Worm (Caenorhabditis elegans) whole organism, L2 larva: ENCODE data around the gene cyh-1.
"Not testable (repeated sequence)": the region's sequence is repeated elsewhere in the genome, so short reads cannot be mapped to it uniquely, and the experiment has no call there.

Source experiments
- C34F6.9 ChIP-seq: fragments of 150-350 bp; optimal IDR thresholded peaks from 2 replicates; lab custom pipeline; 2014; ENCODE audit warnings: missing biosample characterization, missing genetic modification characterization
- F13H6.1 ChIP-seq: sonication (generic microtip); optimal IDR thresholded peaks from 2 replicates; lab custom pipeline; 2016; ENCODE audit warnings: missing genetic modification characterization, missing compliant biosample characterization
- Y55F3AM.14 ChIP-seq: fragments of 200-800 bp; sonication (Bioruptor generic); optimal IDR thresholded peaks from 2 replicates; lab custom pipeline; 2018; ENCODE audit warnings: mild to moderate bottlenecking, missing genetic modification characterization, missing compliant biosample characterization
- ZK546.5 ChIP-seq: sonication (generic microtip); optimal IDR thresholded peaks from 2 replicates; lab custom pipeline; 2017; ENCODE audit warnings: missing biosample characterization, missing genetic modification characterization
- aly-2 ChIP-seq: fragments of 150-350 bp; optimal IDR thresholded peaks from 2 replicates; lab custom pipeline; 2014; ENCODE audit warnings: missing biosample characterization, missing genetic modification characterization
- ama-1 ChIP-seq: fragments of 150-350 bp; optimal IDR thresholded peaks from 2 replicates; lab custom pipeline; 2018; ENCODE audit warnings: inconsistent platforms
- blmp-1 ChIP-seq: sonication (generic microtip); optimal IDR thresholded peaks from 2 replicates; lab custom pipeline; 2017; ENCODE audit warnings: missing genetic modification characterization, mild to moderate bottlenecking, missing compliant biosample characterization, antibody characterized with exemption, moderate library complexity; ENCODE audit not compliant: insufficient read depth
- crh-2 ChIP-seq: sonication (generic microtip); optimal IDR thresholded peaks from 2 replicates; lab custom pipeline; 2017; ENCODE audit warnings: missing biosample characterization, missing genetic modification characterization
- dmd-4 ChIP-seq: sonication (generic microtip); optimal IDR thresholded peaks from 2 replicates; lab custom pipeline; 2017; ENCODE audit warnings: missing biosample characterization, missing genetic modification characterization
- elt-1 ChIP-seq: fragments of 150-350 bp; optimal IDR thresholded peaks from 2 replicates; lab custom pipeline; 2014; ENCODE audit warnings: missing biosample characterization, missing genetic modification characterization
- elt-3 ChIP-seq: sonication (generic microtip); optimal IDR thresholded peaks from 2 replicates; lab custom pipeline; 2017; ENCODE audit warnings: missing biosample characterization, missing genetic modification characterization
- fos-1 ChIP-seq: fragments of 150-350 bp; optimal IDR thresholded peaks from 2 replicates; lab custom pipeline; 2014; ENCODE audit warnings: missing biosample characterization, missing genetic modification characterization
- gmeb-1 ChIP-seq: fragments of 150-350 bp; optimal IDR thresholded peaks from 2 replicates; lab custom pipeline; 2014; ENCODE audit warnings: missing biosample characterization, missing genetic modification characterization
- lin-11 ChIP-seq: fragments of 150-350 bp; sonication (generic microtip); optimal IDR thresholded peaks from 2 replicates; lab custom pipeline; 2014; ENCODE audit warnings: missing biosample characterization, missing genetic modification characterization, inconsistent platforms, mixed read lengths
- lin-13 ChIP-seq: fragments of 150-350 bp; optimal IDR thresholded peaks from 2 replicates; lab custom pipeline; 2014; ENCODE audit warnings: missing biosample characterization, missing genetic modification reagents, missing genetic modification characterization
- lsy-2 ChIP-seq, 2 experiments: fragments of 150-350 bp in 1 of 2; sonication (generic microtip) in 1 of 2; optimal IDR thresholded peaks; 2 replicates each; lab custom pipeline; 2014 to 2017; ENCODE audit warnings: missing biosample characterization in 2 of 2, missing genetic modification characterization in 2 of 2
- mab-5 ChIP-seq: fragments of 150-350 bp; optimal IDR thresholded peaks from 2 replicates; lab custom pipeline; 2014; ENCODE audit warnings: missing biosample characterization, missing genetic modification characterization
- mbf-1 ChIP-seq: sonication (generic microtip); optimal IDR thresholded peaks from 2 replicates; lab custom pipeline; 2017; ENCODE audit warnings: missing biosample characterization, missing genetic modification characterization
- mdl-1 ChIP-seq, 2 experiments: fragments of 150-350 bp in 1 of 2; sonication (generic microtip) in 1 of 2; optimal IDR thresholded peaks; 2 replicates each; lab custom pipeline; 2017; ENCODE audit warnings: missing biosample characterization in 2 of 2, missing genetic modification characterization in 2 of 2
- nhr-10 ChIP-seq: sonication (generic microtip); optimal IDR thresholded peaks from 2 replicates; lab custom pipeline; 2017; ENCODE audit warnings: missing biosample characterization, missing genetic modification characterization
- nhr-12 ChIP-seq: fragments of 150-350 bp; optimal IDR thresholded peaks from 2 replicates; lab custom pipeline; 2014; ENCODE audit warnings: missing biosample characterization, missing genetic modification characterization
- nhr-129 ChIP-seq: fragments of 150-350 bp; optimal IDR thresholded peaks from 2 replicates; lab custom pipeline; 2014; ENCODE audit warnings: missing biosample characterization, missing genetic modification characterization
- nhr-21 ChIP-seq: fragments of 150-350 bp; optimal IDR thresholded peaks from 2 replicates; lab custom pipeline; 2014; ENCODE audit warnings: missing biosample characterization, missing genetic modification characterization
- nhr-25 ChIP-seq: fragments of 150-350 bp; sonication (generic microtip); optimal IDR thresholded peaks from 3 replicates; lab custom pipeline; 2014; ENCODE audit warnings: missing biosample characterization, missing genetic modification characterization
- nhr-6 ChIP-seq: fragments of 150-350 bp; optimal IDR thresholded peaks from 2 replicates; lab custom pipeline; 2014; ENCODE audit warnings: missing biosample characterization, missing genetic modification characterization
- nhr-77 ChIP-seq: fragments of 150-350 bp; optimal IDR thresholded peaks from 2 replicates; lab custom pipeline; 2014; ENCODE audit warnings: missing biosample characterization, missing genetic modification characterization
- peb-1 ChIP-seq: fragments of 150-350 bp; optimal IDR thresholded peaks from 2 replicates; lab custom pipeline; 2014; ENCODE audit warnings: missing biosample characterization, missing genetic modification characterization
- skn-1 ChIP-seq: sonication (generic microtip); optimal IDR thresholded peaks from 2 replicates; lab custom pipeline; 2017; ENCODE audit warnings: missing biosample characterization, missing genetic modification characterization
- sma-3 ChIP-seq: sonication (generic microtip); optimal IDR thresholded peaks from 2 replicates; lab custom pipeline; 2016; ENCODE audit warnings: missing genetic modification reagents, missing genetic modification characterization, missing compliant biosample characterization
- sma-9 ChIP-seq, 2 experiments: fragments of 150-350 bp in 1 of 2; sonication (generic microtip) in 1 of 2; optimal IDR thresholded peaks; 2 replicates each; lab custom pipeline; 2014 to 2016; ENCODE audit warnings: missing genetic modification characterization in 2 of 2, mild to moderate bottlenecking in 1 of 2, missing biosample characterization in 1 of 2, missing compliant biosample characterization in 1 of 2, missing genetic modification reagents in 1 of 2, moderate library complexity in 1 of 2
- unc-55 ChIP-seq: fragments of 150-350 bp; sonication (generic microtip); optimal IDR thresholded peaks from 3 replicates; lab custom pipeline; 2014; ENCODE audit warnings: missing biosample characterization, missing genetic modification reagents, missing genetic modification characterization
- unc-62 ChIP-seq: fragments of 150-350 bp; optimal IDR thresholded peaks from 2 replicates; lab custom pipeline; 2014; ENCODE audit warnings: missing biosample characterization, missing genetic modification reagents, missing genetic modification characterization
- zag-1 ChIP-seq: fragments of 150-350 bp; optimal IDR thresholded peaks from 2 replicates; lab custom pipeline; 2014; ENCODE audit warnings: missing biosample characterization, missing genetic modification characterization
- ztf-1 ChIP-seq: fragments of 200-800 bp; sonication (Bioruptor generic); conservative IDR thresholded peaks from 2 replicates; pipeline ENCODE4 v1.3.6; 2022; ENCODE audit warnings: missing genetic modification characterization, missing compliant biosample characterization
- ztf-4 ChIP-seq: fragments of 150-350 bp; optimal IDR thresholded peaks from 2 replicates; lab custom pipeline; 2014; ENCODE audit warnings: missing biosample characterization, missing genetic modification characterization

cyh-1 gene

DNA sequence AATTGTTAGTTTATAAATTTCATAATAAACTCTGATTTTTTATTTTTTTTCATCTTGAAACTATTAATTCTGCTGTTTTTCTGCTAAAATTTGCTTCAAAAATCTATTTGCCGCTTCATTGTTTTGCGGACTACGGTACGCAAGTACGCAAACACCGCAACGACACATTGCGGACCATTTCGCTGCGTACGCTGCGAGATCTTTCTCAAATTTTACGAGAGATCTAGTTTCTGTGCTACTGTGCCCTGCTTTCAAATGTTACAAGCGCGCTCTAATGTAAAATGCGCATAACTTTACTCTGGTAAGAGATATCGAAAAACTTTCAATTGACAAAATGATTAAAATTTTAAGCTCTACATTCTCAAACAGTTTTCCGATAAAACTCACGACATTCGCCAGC, 18.7 kb downstream of the cyh-1 start:
- TF ChIP-seq lin-13, result peak; percentile 67
- TF ChIP-seq F13H6.1 (tag; lab: Kevin White, UChicago), result peak; percentile 56
- TF ChIP-seq nhr-129 (tag; lab: Kevin White, UChicago), result peak; percentile 73
- peak; percentile 43 for TF ChIP-seq crh-2 (tag; lab: Kevin White, UChicago)
- TF ChIP-seq gmeb-1 (tag; lab: Kevin White, UChicago), result peak; percentile 48
- peak; percentile 87 for TF ChIP-seq unc-55 (GFP tag; lab: Kevin White, UChicago)
- peak; percentile 20 for TF ChIP-seq zag-1
- peak; percentile 68 for TF ChIP-seq C34F6.9
- TF ChIP-seq ZK546.5, result peak; percentile 6
- peak; percentile 55 for TF ChIP-seq sma-9 (GFP tag; optimal IDR thresholded peaks at IDR 0.05; lab: Kevin White, UChicago)
- not testable (repeated sequence) for TF ChIP-seq sma-9 (tag; optimal IDR thresholded peaks at IDR 0.05; lab: Kevin White, UChicago)
- TF ChIP-seq nhr-25 (tag; lab: Kevin White, UChicago), result peak; percentile 61
- TF ChIP-seq lsy-2 (tag; optimal IDR thresholded peaks at IDR 0.05; lab: Kevin White, UChicago), result peak; percentile 89 to 97
- TF ChIP-seq lin-11 (tag; lab: Kevin White, UChicago), result peak; percentile 4
- peak; percentile 32 for TF ChIP-seq sma-3 (GFP tag; lab: Kevin White, UChicago)

DNA sequence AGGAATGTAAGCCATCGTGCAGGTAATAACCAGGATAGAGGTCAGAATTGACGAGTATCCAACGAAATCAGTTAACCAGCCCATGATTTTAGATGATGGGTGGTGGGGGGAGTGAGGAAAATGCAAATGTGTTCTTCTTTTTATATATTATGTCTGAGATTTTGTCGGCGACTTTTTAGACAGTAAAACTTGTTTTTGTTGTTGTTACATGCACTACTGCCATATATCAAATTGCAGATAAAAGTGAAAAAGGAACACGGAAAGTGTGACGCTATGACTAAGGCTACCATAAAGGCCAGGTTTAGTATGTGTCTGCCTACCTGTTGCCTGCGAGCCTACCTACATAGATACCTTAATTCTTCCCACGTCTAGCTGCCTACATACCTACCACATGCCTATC, 19.3 kb downstream of the cyh-1 start, which contains the start of gene col-72:
Gene col-72, minus strand, starts transcription at position 101 of the 400 bp plus-strand sequence.
- TF ChIP-seq sma-9 (GFP tag; optimal IDR thresholded peaks at IDR 0.05; lab: Kevin White, UChicago) (no peak), sma-9 (tag; optimal IDR thresholded peaks at IDR 0.05; lab: Kevin White, UChicago) (no peak), ztf-1 (GFP tag; lab: Robert Waterston, UW) (no peak), fos-1 (tag; lab: Kevin White, UChicago) (no peak), nhr-10 (tag; lab: Kevin White, UChicago) (no peak), ztf-4 (no peak), unc-55 (GFP tag; lab: Kevin White, UChicago) (no peak), mdl-1 (tag; optimal IDR thresholded peaks at IDR 0.05; lab: Kevin White, UChicago) (no peak), crh-2 (tag; lab: Kevin White, UChicago) (no peak), dmd-4 (tag; lab: Kevin White, UChicago) (no peak), blmp-1 (no peak), nhr-129 (tag; lab: Kevin White, UChicago) (no peak), aly-2 (tag; lab: Kevin White, UChicago) (no peak), lsy-2 (tag; optimal IDR thresholded peaks at IDR 0.05; lab: Kevin White, UChicago) (no peak)

DNA sequence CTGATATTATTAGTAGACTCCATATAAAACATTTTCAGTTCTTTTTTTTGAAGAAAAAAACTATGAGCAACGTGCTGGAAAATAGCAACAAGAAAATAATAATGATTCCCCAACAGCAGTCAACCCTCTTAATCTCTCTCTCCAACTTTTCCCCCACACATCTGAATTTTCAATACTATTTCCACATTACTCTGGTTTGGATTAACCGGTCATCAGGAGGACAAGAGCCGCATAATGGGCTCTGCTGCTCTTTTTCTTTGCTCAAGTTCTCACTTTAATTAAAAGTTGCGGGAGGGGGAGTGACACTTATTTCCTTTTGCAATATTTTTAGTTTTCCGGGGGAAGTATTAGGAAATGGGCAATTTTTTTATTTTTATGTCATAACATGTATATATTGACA, 22.6 kb downstream of the cyh-1 start:
- TF ChIP-seq ama-1 (lab: Kevin White, UChicago), result no peak
- no peak for TF ChIP-seq elt-3 (tag; lab: Kevin White, UChicago)
- TF ChIP-seq gmeb-1 (tag; lab: Kevin White, UChicago), result no peak
- TF ChIP-seq nhr-10 (tag; lab: Kevin White, UChicago), result no peak
- no peak for TF ChIP-seq lsy-2 (tag; optimal IDR thresholded peaks at IDR 0.05; lab: Kevin White, UChicago)
- TF ChIP-seq skn-1 (tag; lab: Kevin White, UChicago), result no peak
- no peak for TF ChIP-seq mab-5 (tag; lab: Kevin White, UChicago)
- no peak for TF ChIP-seq mbf-1 (tag; lab: Kevin White, UChicago)
- no peak for TF ChIP-seq nhr-77 (tag; lab: Kevin White, UChicago)
- TF ChIP-seq peb-1, result no peak
- TF ChIP-seq zag-1, result no peak
- no peak for TF ChIP-seq nhr-6 (tag; lab: Kevin White, UChicago)
- no peak for TF ChIP-seq unc-62 (GFP tag; lab: Kevin White, UChicago)
- no peak for TF ChIP-seq lin-11 (tag; lab: Kevin White, UChicago)
- TF ChIP-seq ZK546.5, result no peak
- no peak for TF ChIP-seq nhr-21 (tag; lab: Kevin White, UChicago)
- TF ChIP-seq mdl-1 (tag; optimal IDR thresholded peaks at IDR 0.05; lab: Kevin White, UChicago), result no peak
- TF ChIP-seq nhr-12, result no peak

DNA sequence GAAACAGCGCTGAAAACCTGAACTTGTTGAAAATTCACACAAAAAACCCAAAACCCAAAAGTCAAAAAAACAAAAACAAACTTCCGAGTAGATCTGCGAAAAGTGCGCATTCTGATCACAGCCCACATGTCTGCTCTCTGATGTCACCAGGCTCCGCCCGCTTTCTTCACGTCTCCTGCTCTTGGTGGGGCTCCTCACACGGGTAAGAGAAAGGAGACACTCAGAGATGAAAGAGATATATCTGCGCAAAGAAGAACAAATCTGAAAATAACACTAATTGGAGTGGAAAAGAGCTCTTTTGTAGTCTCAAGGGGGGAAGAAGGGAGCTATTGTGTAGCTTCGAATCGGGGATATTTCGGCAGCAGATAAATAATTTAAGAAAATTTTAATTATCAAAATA, 23.4 kb downstream of the cyh-1 start, which contains the start of gene ncs-6:
Gene ncs-6, minus strand, starts transcription at position 261 of the 400 bp plus-strand sequence.
- peak; percentile 7 for TF ChIP-seq C34F6.9
- TF ChIP-seq nhr-129 (tag; lab: Kevin White, UChicago), result no peak
- TF ChIP-seq nhr-21 (tag; lab: Kevin White, UChicago), result no peak

DNA sequence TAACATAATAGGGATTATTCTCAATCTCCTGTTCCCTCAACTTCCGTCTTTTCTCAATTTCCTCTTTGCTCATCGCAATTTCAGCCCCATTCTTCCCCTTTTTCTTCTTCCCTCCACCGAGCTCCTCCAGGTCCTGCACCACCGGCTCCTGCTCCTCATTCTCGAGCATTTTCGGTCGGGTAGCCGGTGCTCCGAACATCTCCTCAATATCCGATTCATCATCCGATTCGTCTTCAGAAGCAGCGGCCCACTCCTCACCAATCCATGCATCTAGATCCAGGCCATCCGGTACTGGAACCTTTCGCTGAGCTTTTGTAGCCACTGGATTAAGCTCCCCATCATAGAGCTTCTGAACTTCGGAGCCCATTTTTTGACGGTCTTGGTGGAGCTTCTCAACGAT, 35.3 kb downstream of the cyh-1 start:
- TF ChIP-seq ZK546.5 (no peak), nhr-10 (tag; lab: Kevin White, UChicago) (no peak), Y55F3AM.14 (GFP tag; lab: Kevin White, UChicago) (no peak), lsy-2 (tag; optimal IDR thresholded peaks at IDR 0.05; lab: Kevin White, UChicago) (no peak), aly-2 (tag; lab: Kevin White, UChicago) (no peak), F13H6.1 (tag; lab: Kevin White, UChicago) (no peak), mdl-1 (tag; optimal IDR thresholded peaks at IDR 0.05; lab: Kevin White, UChicago) (no peak), nhr-77 (tag; lab: Kevin White, UChicago) (no peak), dmd-4 (tag; lab: Kevin White, UChicago) (no peak), sma-3 (GFP tag; lab: Kevin White, UChicago) (no peak), elt-1 (tag; lab: Kevin White, UChicago) (no peak), fos-1 (tag; lab: Kevin White, UChicago) (no peak), ama-1 (lab: Kevin White, UChicago) (no peak), C34F6.9 (no peak)
